Worm (Caenorhabditis elegans) whole organism, L2 larva: ENCODE measurements around the gene seb-3.

ENCODE experiments used
- crh-2 ChIP-seq: sonication (generic microtip); optimal IDR thresholded peaks from 2 replicates; lab custom pipeline; 2017; ENCODE audit warnings: missing biosample characterization, missing genetic modification characterization
- egl-27 ChIP-seq: sonication (generic microtip); optimal IDR thresholded peaks from 3 replicates; lab custom pipeline; 2017; ENCODE audit warnings: missing biosample characterization, missing genetic modification reagents, missing genetic modification characterization
- elt-3 ChIP-seq: sonication (generic microtip); optimal IDR thresholded peaks from 2 replicates; lab custom pipeline; 2017; ENCODE audit warnings: missing biosample characterization, missing genetic modification characterization
- fos-1 ChIP-seq: fragments of 150-350 bp; optimal IDR thresholded peaks from 2 replicates; lab custom pipeline; 2014; ENCODE audit warnings: missing biosample characterization, missing genetic modification characterization
- lsy-2 ChIP-seq, 2 experiments: fragments of 150-350 bp in 1 of 2; sonication (generic microtip) in 1 of 2; optimal IDR thresholded peaks; 2 replicates each; lab custom pipeline; 2014 to 2017; ENCODE audit warnings: missing biosample characterization in 2 of 2, missing genetic modification characterization in 2 of 2
- nhr-10 ChIP-seq: sonication (generic microtip); optimal IDR thresholded peaks from 2 replicates; lab custom pipeline; 2017; ENCODE audit warnings: missing biosample characterization, missing genetic modification characterization
- nhr-12 ChIP-seq: fragments of 150-350 bp; optimal IDR thresholded peaks from 2 replicates; lab custom pipeline; 2014; ENCODE audit warnings: missing biosample characterization, missing genetic modification characterization
- nhr-237 ChIP-seq: fragments of 150-350 bp; optimal IDR thresholded peaks from 2 replicates; lab custom pipeline; 2014; ENCODE audit warnings: missing biosample characterization, missing genetic modification characterization
- nhr-6 ChIP-seq: fragments of 150-350 bp; optimal IDR thresholded peaks from 2 replicates; lab custom pipeline; 2014; ENCODE audit warnings: missing biosample characterization, missing genetic modification characterization
- snpc-4 ChIP-seq: fragments of 150-350 bp; optimal IDR thresholded peaks from 2 replicates; lab custom pipeline; 2014; ENCODE audit warnings: missing biosample characterization, missing genetic modification characterization
- unc-62 ChIP-seq: fragments of 150-350 bp; optimal IDR thresholded peaks from 2 replicates; lab custom pipeline; 2014; ENCODE audit warnings: missing biosample characterization, missing genetic modification reagents, missing genetic modification characterization
- zag-1 ChIP-seq: fragments of 150-350 bp; optimal IDR thresholded peaks from 2 replicates; lab custom pipeline; 2014; ENCODE audit warnings: missing biosample characterization, missing genetic modification characterization
- ztf-11 ChIP-seq: sonication (generic microtip); optimal IDR thresholded peaks from 2 replicates; lab custom pipeline; 2017; ENCODE audit warnings: missing biosample characterization, missing genetic modification characterization
- ztf-4 ChIP-seq: fragments of 150-350 bp; optimal IDR thresholded peaks from 2 replicates; lab custom pipeline; 2014; ENCODE audit warnings: missing biosample characterization, missing genetic modification characterization

DNA sequence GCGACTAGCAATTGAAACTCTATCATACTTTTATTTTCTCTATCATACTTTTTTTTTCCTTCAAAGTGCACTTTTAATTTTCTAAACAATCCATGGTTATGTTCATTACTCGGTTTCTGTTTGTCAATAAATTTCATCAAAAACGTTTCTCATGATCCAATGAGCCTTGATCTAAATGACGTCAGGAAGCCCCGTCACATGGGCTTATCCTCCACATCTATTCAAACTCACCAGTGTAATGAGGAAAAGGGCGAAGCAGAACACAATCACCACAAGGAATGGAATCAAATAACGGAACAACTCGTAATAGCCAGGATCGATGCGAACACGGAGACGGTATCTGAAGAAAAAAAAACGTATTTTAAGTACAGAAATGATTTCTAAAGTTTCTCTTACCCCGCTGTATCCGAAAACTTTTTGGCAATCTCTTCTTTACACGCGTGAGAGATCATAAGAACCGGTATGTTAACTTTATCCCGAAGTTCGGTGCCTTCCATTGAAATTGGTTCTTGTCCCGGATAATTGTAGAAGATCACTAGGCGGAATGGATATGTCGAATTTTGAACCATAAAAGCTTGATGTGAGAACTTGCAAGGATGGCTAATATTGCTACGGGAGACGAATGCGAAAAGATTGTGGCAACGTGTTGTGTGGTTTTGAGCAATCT lies 13.1 kb downstream of the seb-3 start:
- TF ChIP-seq unc-62 (GFP tag; lab: Kevin White, UChicago) (no peak), ztf-11 (tag; lab: Kevin White, UChicago) (no peak), crh-2 (tag; lab: Kevin White, UChicago) (no peak), fos-1 (no peak), nhr-237 (tag; lab: Kevin White, UChicago) (no peak), snpc-4 (no peak), lsy-2 (tag; optimal IDR thresholded peaks at IDR 0.05; lab: Kevin White, UChicago) (peak in 1 of 2 experiments; percentile 34), zag-1 (tag; lab: Kevin White, UChicago) (no peak), nhr-10 (tag; lab: Kevin White, UChicago) (no peak), elt-3 (tag; lab: Kevin White, UChicago) (no peak), nhr-12 (tag; lab: Kevin White, UChicago) (no peak), ztf-4 (tag; lab: Kevin White, UChicago) (no peak), nhr-6 (tag; lab: Kevin White, UChicago) (no peak), egl-27 (no peak)
